Worm (Caenorhabditis elegans) whole organism, late embryonic: ENCODE measurements around the gene sod-5.

Experiments used
- ceh-14 ChIP-seq: sonication (generic microtip); optimal IDR thresholded peaks from 2 replicates; lab custom pipeline; 2016; ENCODE audit warnings: missing genotype, missing genetic modification characterization, missing compliant biosample characterization
- ceh-30 ChIP-seq: fragments of 150-350 bp; optimal IDR thresholded peaks from 2 replicates; lab custom pipeline; 2014; ENCODE audit warnings: missing biosample characterization, missing genetic modification characterization
- ceh-48 ChIP-seq: sonication (generic microtip); optimal IDR thresholded peaks from 2 replicates; lab custom pipeline; 2016; ENCODE audit warnings: missing genetic modification characterization, inconsistent platforms, missing compliant biosample characterization
- ceh-6 ChIP-seq: fragments of 200-800 bp; sonication (Bioruptor generic); optimal IDR thresholded peaks from 2 replicates; lab custom pipeline; 2018; ENCODE audit warnings: mild to moderate bottlenecking, missing genetic modification characterization, missing compliant biosample characterization
- fkh-10 ChIP-seq: fragments of 150-350 bp; optimal IDR thresholded peaks from 2 replicates; lab custom pipeline; 2014; ENCODE audit warnings: missing biosample characterization, missing genetic modification reagents, missing genetic modification characterization
- hlh-30 ChIP-seq: sonication (generic microtip); optimal IDR thresholded peaks from 2 replicates; lab custom pipeline; 2017; ENCODE audit warnings: antibody characterized with exemption, missing genetic modification characterization, missing compliant biosample characterization; ENCODE audit not compliant: insufficient read depth
- pat-9 ChIP-seq: fragments of 200-800 bp; sonication (Bioruptor generic); optimal IDR thresholded peaks from 2 replicates; lab custom pipeline; 2018; ENCODE audit warnings: mild to moderate bottlenecking, missing genetic modification characterization, moderate library complexity, missing compliant biosample characterization
- pqm-1 ChIP-seq: sonication (generic microtip); optimal IDR thresholded peaks from 2 replicates; lab custom pipeline; 2016; ENCODE audit warnings: missing genetic modification characterization, missing compliant biosample characterization
- rnt-1 ChIP-seq: sonication (generic microtip); optimal IDR thresholded peaks from 2 replicates; lab custom pipeline; 2016; ENCODE audit warnings: missing genetic modification characterization, missing compliant biosample characterization

- no peak for TF ChIP-seq hlh-30 (tag; lab: Kevin White, UChicago)
- TF ChIP-seq pqm-1 = no peak
- no peak for TF ChIP-seq ceh-14 (tag; lab: Kevin White, UChicago)
- no peak for TF ChIP-seq ceh-30 (tag; lab: Kevin White, UChicago)
- no peak for TF ChIP-seq ceh-48 (tag; lab: Kevin White, UChicago)
- no peak for TF ChIP-seq pat-9
- TF ChIP-seq rnt-1 (tag; lab: Kevin White, UChicago) = no peak
- no peak for TF ChIP-seq ceh-6 (GFP tag; lab: Kevin White, UChicago)
- TF ChIP-seq fkh-10 (GFP tag; lab: Kevin White, UChicago) = no peak
Measured at ce11 chrII:4419956-4420355, 2.5 kb downstream of the sod-5 start, which contains the start of gene bpnt-1.
